Fruit fly (Drosophila melanogaster) whole organism, prepupa: ENCODE results near the gene CG31528.

Experiments used
- Blimp-1 ChIP-seq: fragments of 200-800 bp; sonication (Bioruptor generic); optimal IDR thresholded peaks from 3 replicates; lab custom pipeline; 2017; ENCODE audit warnings: missing biosample characterization, missing genetic modification characterization, mild to moderate bottlenecking, moderate library complexity, missing genetic modification reagents
- CG10669 ChIP-seq: fragments of 200-800 bp; sonication (Bioruptor generic); optimal IDR thresholded peaks from 3 replicates; lab custom pipeline; 2018; ENCODE audit warnings: missing biosample characterization, mild to moderate bottlenecking, missing genetic modification characterization, moderate library complexity
- CG11762 ChIP-seq: fragments of 200-800 bp; sonication (Bioruptor generic); optimal IDR thresholded peaks from 3 replicates; lab custom pipeline; 2016; ENCODE audit warnings: missing biosample characterization, missing genetic modification characterization; ENCODE audit not compliant: insufficient read depth
- CG11902 ChIP-seq: fragments of 200-800 bp; sonication (Bioruptor generic); optimal IDR thresholded peaks from 3 replicates; lab custom pipeline; 2016; ENCODE audit warnings: missing biosample characterization, missing genetic modification characterization
- CG15336 ChIP-seq: fragments of 200-800 bp; sonication (Bioruptor generic); IDR thresholded peaks from 2 replicates; pipeline ENCODE4 v1.3.6; 2022; ENCODE audit warnings: missing biosample characterization, missing genetic modification characterization
- CG3032 ChIP-seq: fragments of 200-800 bp; optimal IDR thresholded peaks from 2 replicates; lab custom pipeline; 2019; ENCODE audit warnings: missing biosample characterization, mild to moderate bottlenecking, missing genetic modification characterization, moderate library complexity
- CG34406 ChIP-seq: fragments of 200-800 bp; sonication (Bioruptor generic); optimal IDR thresholded peaks from 3 replicates; lab custom pipeline; 2016; ENCODE audit warnings: missing biosample characterization, missing genetic modification characterization
- CG4318 ChIP-seq: fragments of 200-800 bp; sonication (Bioruptor generic); optimal IDR thresholded peaks from 3 replicates; lab custom pipeline; 2017; ENCODE audit warnings: missing biosample characterization, mild to moderate bottlenecking, missing genetic modification characterization
- CG6163 ChIP-seq: fragments of 200-800 bp; sonication (Bioruptor generic); IDR thresholded peaks from 3 replicates; pipeline ENCODE4 v1.3.6; 2022; ENCODE audit warnings: missing biosample characterization, missing genetic modification characterization
- CG6792 ChIP-seq: fragments of 200-800 bp; sonication (Bioruptor generic); optimal IDR thresholded peaks from 3 replicates; lab custom pipeline; 2016; ENCODE audit warnings: missing biosample characterization, missing genetic modification characterization
- CG6808 ChIP-seq: fragments of 200-800 bp; sonication (Bioruptor generic); optimal IDR thresholded peaks from 3 replicates; lab custom pipeline; 2017; ENCODE audit warnings: missing biosample characterization, missing genetic modification characterization, mild to moderate bottlenecking, moderate library complexity, missing genetic modification reagents
- CG6854 ChIP-seq: fragments of 200-800 bp; sonication (Bioruptor generic); optimal IDR thresholded peaks from 2 replicates; lab custom pipeline; 2017; ENCODE audit warnings: missing biosample characterization, mild to moderate bottlenecking, missing genetic modification characterization
- CG7368 ChIP-seq: fragments of 200-800 bp; sonication (Bioruptor generic); optimal IDR thresholded peaks from 3 replicates; lab custom pipeline; 2016; ENCODE audit warnings: missing biosample characterization, missing genetic modification characterization
- CG8319 ChIP-seq: fragments of 200-800 bp; sonication (Bioruptor generic); optimal IDR thresholded peaks from 3 replicates; lab custom pipeline; 2016; ENCODE audit warnings: missing biosample characterization, missing genetic modification characterization
- CG8632 ChIP-seq: fragments of 200-800 bp; sonication (Bioruptor generic); optimal IDR thresholded peaks from 3 replicates; lab custom pipeline; 2016; ENCODE audit warnings: missing biosample characterization, missing genetic modification characterization
- CG9139 ChIP-seq: fragments of 200-800 bp; sonication (Bioruptor generic); optimal IDR thresholded peaks from 3 replicates; lab custom pipeline; 2017; ENCODE audit warnings: missing biosample characterization, mild to moderate bottlenecking, missing genetic modification characterization
- Eip75B ChIP-seq: fragments of 200-800 bp; sonication (Bioruptor generic); optimal IDR thresholded peaks from 3 replicates; lab custom pipeline; 2016; ENCODE audit warnings: missing biosample characterization, missing genetic modification characterization
- Eip78C ChIP-seq: fragments of 200-800 bp; sonication (Bioruptor generic); peaks from one replicate; lab custom pipeline; 2016; ENCODE audit warnings: missing biosample characterization, missing genetic modification characterization
- Ets21C ChIP-seq: fragments of 200-800 bp; sonication (Bioruptor generic); optimal IDR thresholded peaks from 3 replicates; lab custom pipeline; 2016; ENCODE audit warnings: missing biosample characterization, missing genetic modification characterization
- Gug ChIP-seq: fragments of 200-800 bp; sonication (Bioruptor generic); IDR thresholded peaks from 2 replicates; pipeline ENCODE4 v1.3.6; 2022; ENCODE audit warnings: missing biosample characterization, missing genetic modification characterization
- Hr38 ChIP-seq: sonication (Bioruptor generic); optimal IDR thresholded peaks from 2 replicates; lab custom pipeline; 2016; ENCODE audit warnings: missing biosample characterization, missing genetic modification characterization
- Hr4 ChIP-seq: fragments of 200-800 bp; sonication (Bioruptor generic); optimal IDR thresholded peaks from 3 replicates; lab custom pipeline; 2016; ENCODE audit warnings: missing biosample characterization, missing genetic modification characterization
- Met ChIP-seq: fragments of 200-800 bp; sonication (Bioruptor generic); optimal IDR thresholded peaks from 3 replicates; lab custom pipeline; 2016; ENCODE audit warnings: missing biosample characterization, missing genetic modification characterization
- OdsH ChIP-seq: fragments of 200-800 bp; sonication (Bioruptor generic); optimal IDR thresholded peaks from 3 replicates; lab custom pipeline; 2016; ENCODE audit warnings: missing biosample characterization, missing genetic modification characterization
- Sox14 ChIP-seq: fragments of 200-800 bp; sonication (Bioruptor generic); optimal IDR thresholded peaks from 3 replicates; lab custom pipeline; 2016; ENCODE audit warnings: missing biosample characterization, missing genetic modification characterization
- Sox15 ChIP-seq: fragments of 200-800 bp; sonication (Bioruptor generic); optimal IDR thresholded peaks from 3 replicates; lab custom pipeline; 2016; ENCODE audit warnings: missing biosample characterization, missing genetic modification characterization
- cyc ChIP-seq: fragments of 200-800 bp; sonication (Bioruptor generic); optimal IDR thresholded peaks from 3 replicates; lab custom pipeline; 2016; ENCODE audit warnings: missing biosample characterization, missing genetic modification characterization
- dac ChIP-seq: fragments of 200-800 bp; sonication (Bioruptor generic); optimal IDR thresholded peaks from 2 replicates; lab custom pipeline; 2017; ENCODE audit warnings: missing biosample characterization, mild to moderate bottlenecking, missing genetic modification characterization
- dsx ChIP-seq: fragments of 200-800 bp; optimal IDR thresholded peaks from 3 replicates; lab custom pipeline; 2019; ENCODE audit warnings: missing biosample characterization, mild to moderate bottlenecking, missing genetic modification characterization, moderate library complexity; ENCODE audit not compliant: poor library complexity, severe bottlenecking
- eg ChIP-seq: fragments of 200-800 bp; sonication (Bioruptor generic); IDR thresholded peaks from 3 replicates; pipeline ENCODE4 v1.3.6; 2022; ENCODE audit warnings: missing biosample characterization, missing genetic modification characterization
- esn ChIP-seq: fragments of 200-800 bp; sonication (Bioruptor generic); optimal IDR thresholded peaks from 2 replicates; lab custom pipeline; 2016; ENCODE audit warnings: missing biosample characterization, mild to moderate bottlenecking, missing genetic modification characterization, moderate library complexity
- fd59A ChIP-seq: fragments of 200-800 bp; sonication (Bioruptor generic); optimal IDR thresholded peaks from 2 replicates; lab custom pipeline; 2017; ENCODE audit warnings: missing biosample characterization, mild to moderate bottlenecking, missing genetic modification characterization, missing genetic modification reagents
- fkh ChIP-seq: fragments of 200-800 bp; sonication (Bioruptor generic); optimal IDR thresholded peaks from 3 replicates; lab custom pipeline; 2017; ENCODE audit warnings: missing biosample characterization, mild to moderate bottlenecking, missing genetic modification characterization, moderate library complexity
- pdm3 ChIP-seq: fragments of 200-800 bp; sonication (Bioruptor generic); optimal IDR thresholded peaks from 3 replicates; lab custom pipeline; 2016; ENCODE audit warnings: missing biosample characterization, missing genetic modification characterization
- salr ChIP-seq, 2 experiments: fragments of 200-800 bp; sonication (Bioruptor generic); optimal IDR thresholded peaks; 3 replicates each; lab custom pipeline; 2016 to 2018; ENCODE audit warnings: missing biosample characterization in 2 of 2, missing genetic modification characterization in 2 of 2, mild to moderate bottlenecking in 1 of 2
- spab ChIP-seq: fragments of 200-800 bp; sonication (Bioruptor generic); optimal IDR thresholded peaks from 2 replicates; lab custom pipeline; 2017; ENCODE audit warnings: missing biosample characterization, mild to moderate bottlenecking, missing genetic modification characterization, missing genetic modification reagents
- ss ChIP-seq, 2 experiments: fragments of 200-800 bp; sonication (Bioruptor generic); optimal IDR thresholded peaks; 2 replicates in 1 of 2; 3 replicates in 1 of 2; lab custom pipeline; 2017 to 2018; ENCODE audit warnings: mild to moderate bottlenecking in 2 of 2, missing biosample characterization in 2 of 2, missing genetic modification characterization in 2 of 2, moderate library complexity in 1 of 2
- svp ChIP-seq: fragments of 200-800 bp; sonication (Bioruptor generic); peaks from one replicate; lab custom pipeline; 2016; ENCODE audit warnings: missing biosample characterization, missing genetic modification characterization
- vri ChIP-seq: fragments of 200-800 bp; sonication (Bioruptor generic); optimal IDR thresholded peaks from 3 replicates; lab custom pipeline; 2016; ENCODE audit warnings: missing biosample characterization, mild to moderate bottlenecking, missing genetic modification characterization

The CG31528 gene

DNA sequence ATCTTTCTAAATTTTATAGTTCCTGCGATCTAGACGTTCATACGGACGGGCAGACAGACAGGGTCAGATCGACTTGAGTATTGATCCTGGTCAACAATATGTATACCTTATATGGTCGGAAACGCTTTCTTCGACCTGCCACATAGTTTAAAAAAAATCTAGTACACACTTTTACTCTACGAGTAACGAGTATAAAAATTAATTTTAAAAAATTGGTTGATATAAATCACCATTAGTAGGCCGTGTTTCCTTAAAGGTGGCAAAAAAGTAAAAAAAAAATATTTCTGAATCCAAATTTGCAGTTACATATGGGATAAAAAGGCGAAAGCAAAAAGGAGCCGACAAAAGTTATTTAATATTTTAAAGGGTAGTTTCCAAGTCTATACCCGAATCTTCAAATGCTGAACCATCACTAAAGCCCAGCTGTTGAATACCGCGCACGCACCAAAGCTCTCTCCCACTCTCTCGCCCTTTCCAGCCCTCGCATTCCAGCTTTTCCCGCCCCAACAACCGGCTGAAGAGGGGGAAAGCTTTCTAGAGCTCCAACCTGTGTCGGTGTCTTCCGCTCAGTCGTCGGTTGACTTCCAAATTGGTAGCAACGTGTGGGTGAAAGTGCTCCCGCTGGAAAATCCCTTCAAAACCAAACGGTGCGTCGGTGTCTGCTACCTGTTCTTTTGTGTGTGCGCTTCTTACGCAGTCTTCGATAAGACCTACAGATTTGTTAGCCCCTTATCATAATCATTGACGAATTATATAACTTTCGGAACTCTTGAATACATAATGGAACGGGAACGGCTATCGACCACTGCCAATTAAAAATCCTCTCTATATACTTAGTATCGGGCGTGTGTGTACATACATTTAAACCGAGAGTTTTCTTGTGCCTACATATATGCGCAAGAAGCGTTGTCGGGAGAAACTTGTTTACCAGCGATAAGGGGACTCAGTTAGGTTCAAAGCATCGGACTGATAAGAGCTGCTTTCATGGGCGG is 37.6 kb upstream of the CG31528 start, which contains the start of gene Sfxn1-3 (continued):
- peak; percentile 40 for TF ChIP-seq Blimp-1 (GFP tag; lab: Kevin White, UChicago)
- peak; percentile 68 for TF ChIP-seq CG6163 (GFP tag; lab: Robert Waterston, UW)
- TF ChIP-seq CG8319: no peak
- TF ChIP-seq CG6808 (GFP tag; lab: Kevin White, UChicago): no peak
- no peak for TF ChIP-seq CG4318 (GFP tag; lab: Kevin White, UChicago)
- peak; percentile 10 for TF ChIP-seq Sox14 (GFP tag; lab: Kevin White, UChicago)
- peak; percentile 11 for TF ChIP-seq CG34406 (GFP tag; lab: Kevin White, UChicago)
- TF ChIP-seq salr (GFP tag; optimal IDR thresholded peaks at IDR 0.05; lab: Kevin White, UChicago): peak in 1 of 2 experiments; percentile 4
- TF ChIP-seq CG15336 (GFP tag; lab: Robert Waterston, UW): no peak; the same call in 1 of the 2 replicates
- peak; percentile 72 for TF ChIP-seq dsx (GFP tag; lab: Kevin White, UChicago)
- no peak for TF ChIP-seq Sox15 (GFP tag; lab: Kevin White, UChicago)
- TF ChIP-seq pdm3: no peak
- peak; percentile 54 for TF ChIP-seq Met
- peak; percentile 88 for TF ChIP-seq Eip78C (GFP tag; lab: Kevin White, UChicago)
- TF ChIP-seq eg (GFP tag; lab: Robert Waterston, UW): peak; percentile 71; the same call in 2 of the 3 replicates
- peak; percentile 46 for TF ChIP-seq CG7368 (GFP tag; lab: Kevin White, UChicago)
- peak in 1 of 2 experiments; percentile 66 for TF ChIP-seq ss (GFP tag; optimal IDR thresholded peaks at IDR 0.05; lab: Kevin White, UChicago)
- TF ChIP-seq cyc (GFP tag; lab: Kevin White, UChicago): no peak

DNA sequence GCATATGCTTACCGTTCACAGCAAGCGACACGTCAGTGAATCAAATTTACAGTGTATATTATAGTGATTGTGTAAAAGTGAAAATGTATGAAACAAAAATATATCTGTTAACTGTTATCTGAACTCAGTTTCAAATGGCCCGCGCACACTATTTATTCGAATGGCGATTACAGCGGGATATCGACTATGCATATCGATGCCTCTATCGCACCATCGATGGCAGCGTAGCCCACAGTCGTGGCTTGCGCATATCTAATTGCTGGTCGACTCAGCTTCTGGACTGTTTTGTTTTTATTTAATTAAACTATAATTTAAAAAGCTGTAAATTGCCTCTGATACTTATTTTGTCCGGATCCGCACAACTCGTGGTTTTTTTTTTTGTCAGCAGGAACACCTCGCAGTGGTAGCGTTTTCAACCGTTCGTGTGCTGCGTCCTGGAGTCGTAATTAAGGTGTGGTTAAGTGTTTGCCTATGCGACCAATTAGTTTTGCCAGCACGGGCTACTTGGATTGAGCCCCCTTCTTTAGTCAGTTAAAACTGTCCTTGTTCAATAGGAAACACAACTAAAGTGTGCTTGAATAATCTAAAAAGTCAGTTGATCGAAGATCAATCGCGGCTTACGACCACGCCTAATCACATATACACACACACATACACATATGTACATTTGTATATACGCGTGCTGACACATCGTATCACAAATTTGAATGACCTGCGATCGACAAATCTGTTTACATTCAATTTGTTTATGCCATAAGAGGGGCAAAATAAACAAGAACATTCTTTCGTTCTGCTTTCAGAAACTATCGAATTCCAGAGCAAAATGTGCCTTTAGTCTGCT is 34.9 kb upstream of the CG31528 start, which contains the start of gene Cont:
Cont (plus strand) TSS at position 228 of the 841 bp plus-strand sequence.
- TF ChIP-seq fkh (GFP tag; lab: Kevin White, UChicago): peak; percentile 38
- TF ChIP-seq CG15336 (GFP tag; lab: Robert Waterston, UW): 0 out of 2 replicates have a peak, but pooled peaks have one; percentile 25
- peak; percentile 29 for TF ChIP-seq esn
- peak; percentile 51 for TF ChIP-seq svp (GFP tag; lab: Kevin White, UChicago)
- TF ChIP-seq vri: peak; percentile 15
- TF ChIP-seq Gug (GFP tag; lab: Robert Waterston, UW): no peak
- no peak for TF ChIP-seq CG6792 (GFP tag; lab: Kevin White, UChicago)
- TF ChIP-seq Eip78C (GFP tag; lab: Kevin White, UChicago): peak; percentile 50
- no peak for TF ChIP-seq Sox15 (GFP tag; lab: Kevin White, UChicago)

DNA sequence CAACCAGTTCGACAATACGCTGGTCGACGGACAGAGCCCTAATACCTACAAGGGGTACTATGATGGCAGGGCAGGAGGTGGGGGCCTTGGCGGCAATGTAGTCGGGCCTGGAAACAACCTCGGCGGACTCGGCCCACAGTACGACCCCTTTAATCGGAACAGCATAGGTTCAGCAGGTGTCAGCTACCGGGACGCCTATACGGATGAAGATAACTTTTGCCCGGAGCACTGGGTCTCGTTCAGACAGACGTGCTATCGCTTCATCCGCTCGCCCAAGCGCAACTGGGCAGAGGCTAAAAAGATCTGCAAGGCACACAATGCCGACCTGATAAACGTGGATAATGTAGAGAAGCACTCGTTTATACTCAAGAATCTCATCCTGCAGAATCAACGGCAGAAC is 34.1 kb upstream of the CG31528 start:
- peak; percentile 91 for TF ChIP-seq svp (GFP tag; lab: Kevin White, UChicago)
- TF ChIP-seq CG3032 (tag; lab: Kevin White, UChicago): no peak
- TF ChIP-seq dac (GFP tag; lab: Kevin White, UChicago): no peak

DNA sequence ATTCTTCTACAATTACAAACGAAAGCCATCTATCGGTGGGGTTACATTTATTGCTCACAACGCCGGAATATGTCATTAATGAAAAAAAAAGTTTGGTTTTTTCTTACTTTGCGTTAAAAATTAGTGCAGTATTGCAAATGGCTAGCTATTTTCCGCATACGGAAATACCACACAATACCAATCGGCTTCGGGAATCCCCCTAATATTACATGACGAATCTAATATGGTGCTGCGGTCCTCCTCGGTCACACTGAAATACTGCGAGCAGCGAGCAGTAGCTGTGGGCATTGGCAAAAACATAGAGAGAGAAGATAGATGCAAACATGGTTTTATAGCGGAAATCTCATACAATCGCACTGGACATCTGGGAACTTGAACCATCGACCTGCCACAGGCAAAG is 28.7 kb upstream of the CG31528 start, which contains the start of gene tub:
tub (plus strand) TSS at position 253 of the 400 bp plus-strand sequence.
- no peak for TF ChIP-seq Eip75B (GFP tag; lab: Kevin White, UChicago)
- no peak for TF ChIP-seq Sox14 (GFP tag; lab: Kevin White, UChicago)
- TF ChIP-seq Ets21C (GFP tag; lab: Kevin White, UChicago): no peak
- no peak for TF ChIP-seq spab (GFP tag; lab: Kevin White, UChicago)
- TF ChIP-seq dsx (GFP tag; lab: Kevin White, UChicago): no peak
- no peak for TF ChIP-seq CG7368 (GFP tag; lab: Kevin White, UChicago)
- no peak for TF ChIP-seq Hr4 (GFP tag; lab: Kevin White, UChicago)
- no peak for TF ChIP-seq CG6792 (GFP tag; lab: Kevin White, UChicago)
- TF ChIP-seq esn: peak; percentile 13
- no peak for TF ChIP-seq CG4318 (GFP tag; lab: Kevin White, UChicago)
- no peak for TF ChIP-seq CG8632 (GFP tag; lab: Kevin White, UChicago)
- TF ChIP-seq ss (GFP tag; optimal IDR thresholded peaks at IDR 0.05; lab: Kevin White, UChicago): no peak
- no peak for TF ChIP-seq OdsH (GFP tag; lab: Kevin White, UChicago)
- no peak for TF ChIP-seq cyc (GFP tag; lab: Kevin White, UChicago)
- TF ChIP-seq CG11762 (GFP tag; lab: Kevin White, UChicago): no peak
- TF ChIP-seq CG9139 (GFP tag; lab: Kevin White, UChicago): no peak
- TF ChIP-seq fd59A (GFP tag; lab: Kevin White, UChicago): no peak
- no peak for TF ChIP-seq CG6854 (GFP tag; lab: Kevin White, UChicago)
- no peak for TF ChIP-seq Hr38
- no peak for TF ChIP-seq CG11902 (GFP tag; lab: Kevin White, UChicago)
- no peak for TF ChIP-seq CG10669 (GFP tag; lab: Kevin White, UChicago)
- TF ChIP-seq fkh (GFP tag; lab: Kevin White, UChicago): no peak
- TF ChIP-seq CG6808 (GFP tag; lab: Kevin White, UChicago): no peak
